Fruit fly (Drosophila melanogaster) whole organism, adult: ENCODE data around the gene cni.

ENCODE experiments used
- CG11617 ChIP-seq: fragments of 200-800 bp; sonication (Bioruptor generic); optimal IDR thresholded peaks from 2 replicates; lab custom pipeline; 2017; ENCODE audit warnings: mild to moderate bottlenecking, missing biosample characterization, missing genetic modification reagents, missing genetic modification characterization
- CG12768 ChIP-seq: fragments of 200-800 bp; sonication (Bioruptor generic); optimal IDR thresholded peaks from 2 replicates; lab custom pipeline; 2017; ENCODE audit warnings: missing biosample characterization, missing genetic modification characterization, mild to moderate bottlenecking, moderate library complexity, missing genetic modification reagents
- CG14711 ChIP-seq: fragments of 200-800 bp; sonication (Bioruptor generic); optimal IDR thresholded peaks from 2 replicates; lab custom pipeline; 2018; ENCODE audit warnings: missing biosample characterization, mild to moderate bottlenecking, missing genetic modification characterization, moderate library complexity
- CG1620 ChIP-seq: fragments of 200-800 bp; sonication (Bioruptor generic); optimal IDR thresholded peaks from 2 replicates; lab custom pipeline; 2016; ENCODE audit warnings: missing biosample characterization, missing genetic modification characterization
- CG33017 ChIP-seq: fragments of 200-800 bp; sonication (Bioruptor generic); optimal IDR thresholded peaks from 2 replicates; lab custom pipeline; 2018; ENCODE audit warnings: missing biosample characterization, mild to moderate bottlenecking, missing genetic modification characterization, moderate library complexity
- CG5204 ChIP-seq: fragments of 200-800 bp; sonication (Bioruptor generic); optimal IDR thresholded peaks from 2 replicates; lab custom pipeline; 2016; ENCODE audit warnings: missing biosample characterization, missing genetic modification characterization
- CG7045 ChIP-seq: fragments of 200-800 bp; sonication (Bioruptor generic); optimal IDR thresholded peaks from 2 replicates; lab custom pipeline; 2017; ENCODE audit warnings: missing biosample characterization, mild to moderate bottlenecking, missing genetic modification characterization
- CG7101 ChIP-seq: fragments of 200-800 bp; sonication (Bioruptor generic); optimal IDR thresholded peaks from 2 replicates; lab custom pipeline; 2018; ENCODE audit warnings: missing biosample characterization, mild to moderate bottlenecking, missing genetic modification characterization, moderate library complexity
- Clk ChIP-seq: fragments of 200-800 bp; sonication (Bioruptor generic); optimal IDR thresholded peaks from 2 replicates; lab custom pipeline; 2017; ENCODE audit warnings: missing biosample characterization, missing genetic modification characterization
- Crg-1 ChIP-seq: fragments of 200-800 bp; sonication (Bioruptor generic); optimal IDR thresholded peaks from 2 replicates; lab custom pipeline; 2016; ENCODE audit warnings: missing biosample characterization, missing genetic modification characterization
- Hr96 ChIP-seq: fragments of 200-800 bp; sonication (Bioruptor generic); optimal IDR thresholded peaks from 2 replicates; lab custom pipeline; 2016; ENCODE audit warnings: missing biosample characterization, missing genetic modification characterization
- Mnt ChIP-seq: fragments of 200-800 bp; sonication (Bioruptor generic); optimal IDR thresholded peaks from 2 replicates; lab custom pipeline; 2016; ENCODE audit warnings: missing biosample characterization, mild to moderate bottlenecking, missing genetic modification characterization
- bab1 ChIP-seq: fragments of 200-800 bp; sonication (Bioruptor generic); optimal IDR thresholded peaks from 3 replicates; lab custom pipeline; 2019; ENCODE audit warnings: missing biosample characterization, mild to moderate bottlenecking, missing genetic modification characterization, moderate library complexity
- cic ChIP-seq: fragments of 200-800 bp; sonication (Bioruptor generic); optimal IDR thresholded peaks from 2 replicates; lab custom pipeline; 2017; ENCODE audit warnings: missing biosample characterization, mild to moderate bottlenecking, missing genetic modification characterization, moderate library complexity
- cnc ChIP-seq, 2 experiments: fragments of >200 bp; optimal IDR thresholded peaks; 2 replicates each; lab custom pipeline; 2017
- kay ChIP-seq: fragments of 200-800 bp; sonication (Bioruptor generic); peaks from one replicate; lab custom pipeline; 2016; ENCODE audit warnings: missing biosample characterization, missing genetic modification characterization, borderline replicate concordance
- ovo ChIP-seq: fragments of 200-800 bp; sonication (Bioruptor generic); optimal IDR thresholded peaks from 2 replicates; lab custom pipeline; 2016; ENCODE audit warnings: missing biosample characterization, missing genetic modification characterization
- pad ChIP-seq: fragments of 200-800 bp; sonication (Bioruptor generic); optimal IDR thresholded peaks from 3 replicates; lab custom pipeline; 2017; ENCODE audit warnings: missing biosample characterization, missing genetic modification characterization, mild to moderate bottlenecking, moderate library complexity, missing genetic modification reagents
- tj ChIP-seq: fragments of 200-800 bp; sonication (Bioruptor generic); optimal IDR thresholded peaks from 3 replicates; lab custom pipeline; 2017; ENCODE audit warnings: missing biosample characterization, mild to moderate bottlenecking, missing genetic modification characterization, moderate library complexity
- toe ChIP-seq: fragments of 200-800 bp; sonication (Bioruptor generic); optimal IDR thresholded peaks from 2 replicates; lab custom pipeline; 2016; ENCODE audit warnings: missing biosample characterization, missing genetic modification characterization

The cni gene

DNA sequence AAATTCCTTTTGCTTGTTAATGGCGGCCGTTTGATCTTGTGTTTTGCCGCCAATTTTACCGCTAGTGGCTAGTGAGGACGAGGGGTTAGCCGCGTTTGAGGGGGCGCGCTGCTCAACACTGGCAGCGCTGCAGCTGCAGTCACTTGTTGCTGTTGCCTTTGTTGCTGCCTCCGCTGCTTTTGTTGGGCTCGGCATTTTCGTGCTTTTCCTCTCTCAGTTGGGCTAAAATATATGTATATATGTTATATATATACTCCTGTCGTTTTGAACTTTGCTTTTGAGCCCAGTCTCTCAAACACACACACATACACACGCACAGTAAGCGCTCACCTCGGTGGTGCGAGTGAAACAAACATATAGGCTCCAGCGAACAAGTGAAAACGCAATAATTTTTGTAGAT is 14.3 kb upstream of the cni start:
- TF ChIP-seq CG7101 (tag; lab: Kevin White, UChicago) (no peak), tj (peak; percentile 83), CG7045 (GFP tag; lab: Kevin White, UChicago) (no peak), cnc (optimal IDR thresholded peaks at IDR 0.05; lab: Kevin White, UChicago) (no peak), pad (GFP tag; lab: Kevin White, UChicago) (peak; percentile 88), toe (peak; percentile 30), Crg-1 (GFP tag; lab: Kevin White, UChicago) (peak; percentile 38), CG11617 (GFP tag; lab: Kevin White, UChicago) (no peak), CG5204 (GFP tag; lab: Kevin White, UChicago) (no peak), ovo (peak; percentile 86), Mnt (peak; percentile 23), Hr96 (GFP tag; lab: Kevin White, UChicago) (peak; percentile 22), cic (peak; percentile 30), Clk (GFP tag; lab: Kevin White, UChicago) (peak; percentile 13), CG1620 (GFP tag; lab: Kevin White, UChicago) (peak; percentile 6), CG33017 (tag; lab: Kevin White, UChicago) (peak; percentile 41), CG14711 (tag; lab: Kevin White, UChicago) (no peak), CG12768 (GFP tag; lab: Kevin White, UChicago) (peak; percentile 72), kay (GFP tag; lab: Kevin White, UChicago) (no peak), bab1 (GFP tag; lab: Kevin White, UChicago) (no peak)

dm6 chr2L:16323544-16323943 is 13.0 kb upstream of the cni start:
- no peak for TF ChIP-seq CG1620 (GFP tag; lab: Kevin White, UChicago)

- TF ChIP-seq kay (GFP tag; lab: Kevin White, UChicago) (peak; percentile 22), toe (no peak)
These were observed 11.5 kb upstream of the cni start for dm6 chr2L:16321872-16322631.

dm6 chr2L:16321209-16321608 is 10.7 kb upstream of the cni start:
- TF ChIP-seq CG1620 (GFP tag; lab: Kevin White, UChicago) (no peak), toe (no peak), CG7101 (tag; lab: Kevin White, UChicago) (no peak), bab1 (GFP tag; lab: Kevin White, UChicago) (no peak), Crg-1 (GFP tag; lab: Kevin White, UChicago) (no peak), tj (no peak), cic (no peak), cnc (optimal IDR thresholded peaks at IDR 0.05; lab: Kevin White, UChicago) (no peak), kay (GFP tag; lab: Kevin White, UChicago) (no peak), Hr96 (GFP tag; lab: Kevin White, UChicago) (no peak), CG14711 (tag; lab: Kevin White, UChicago) (no peak), CG33017 (tag; lab: Kevin White, UChicago) (no peak), Mnt (no peak), CG5204 (GFP tag; lab: Kevin White, UChicago) (no peak)

dm6 chr2L:16320428-16320827 is 9.9 kb upstream of the cni start:
- TF ChIP-seq ovo (no peak), CG1620 (GFP tag; lab: Kevin White, UChicago) (no peak), CG7101 (tag; lab: Kevin White, UChicago) (no peak), CG33017 (tag; lab: Kevin White, UChicago) (no peak), cnc (optimal IDR thresholded peaks at IDR 0.05; lab: Kevin White, UChicago) (no peak), Hr96 (GFP tag; lab: Kevin White, UChicago) (no peak), toe (no peak), CG7045 (GFP tag; lab: Kevin White, UChicago) (no peak), CG14711 (tag; lab: Kevin White, UChicago) (no peak), Crg-1 (GFP tag; lab: Kevin White, UChicago) (no peak), pad (GFP tag; lab: Kevin White, UChicago) (no peak), bab1 (GFP tag; lab: Kevin White, UChicago) (no peak), CG11617 (GFP tag; lab: Kevin White, UChicago) (no peak), CG5204 (GFP tag; lab: Kevin White, UChicago) (no peak), Mnt (no peak), kay (GFP tag; lab: Kevin White, UChicago) (no peak), tj (no peak), CG12768 (GFP tag; lab: Kevin White, UChicago) (no peak), Clk (GFP tag; lab: Kevin White, UChicago) (no peak)

- TF ChIP-seq tj (peak; percentile 22), toe (no peak), kay (GFP tag; lab: Kevin White, UChicago) (peak; percentile 82), CG33017 (tag; lab: Kevin White, UChicago) (peak; percentile 36), CG7101 (tag; lab: Kevin White, UChicago) (no peak), pad (GFP tag; lab: Kevin White, UChicago) (peak; percentile 14), CG1620 (GFP tag; lab: Kevin White, UChicago) (no peak), Mnt (peak; percentile 45), Clk (GFP tag; lab: Kevin White, UChicago) (peak; percentile 32), CG7045 (GFP tag; lab: Kevin White, UChicago) (peak; percentile 20), CG12768 (GFP tag; lab: Kevin White, UChicago) (peak; percentile 52), CG11617 (GFP tag; lab: Kevin White, UChicago) (no peak), cnc (optimal IDR thresholded peaks at IDR 0.05; lab: Kevin White, UChicago) (no peak), cic (peak; percentile 88)
These were observed 9.2 kb upstream of the cni start for dm6 chr2L:16319743-16320142.
